Fruit fly (Drosophila melanogaster) whole organism, embryonic: ENCODE measurements around the gene CG31388.

Experiments
- Atf3 ChIP-seq: fragments of 200-800 bp; sonication (Bioruptor generic); optimal IDR thresholded peaks from 3 replicates; lab custom pipeline; 2016; ENCODE audit warnings: missing biosample characterization, missing genetic modification characterization
- CG10321 ChIP-seq: fragments of 200-800 bp; sonication (Bioruptor generic); IDR thresholded peaks from 2 replicates; pipeline ENCODE4 v1.3.6; 2022; ENCODE audit warnings: missing biosample characterization, missing genetic modification characterization
- CG10431 ChIP-seq: fragments of 200-800 bp; sonication (Bioruptor generic); optimal IDR thresholded peaks from 3 replicates; lab custom pipeline; 2018; ENCODE audit warnings: missing biosample characterization, mild to moderate bottlenecking, missing genetic modification characterization
- CG10462 ChIP-seq: fragments of 200-800 bp; sonication (Bioruptor generic); optimal IDR thresholded peaks from 2 replicates; lab custom pipeline; 2016; ENCODE audit warnings: missing biosample characterization, missing genetic modification characterization
- CG11247 ChIP-seq: fragments of 200-800 bp; sonication (Bioruptor generic); IDR thresholded peaks from 2 replicates; pipeline ENCODE4 v1.3.6; 2022; ENCODE audit warnings: missing biosample characterization, missing genetic modification characterization
- CG11456 ChIP-seq: fragments of 200-800 bp; sonication (Bioruptor generic); IDR thresholded peaks from 3 replicates; pipeline ENCODE4 v1.3.6; 2022; ENCODE audit warnings: missing biosample characterization, missing genetic modification characterization
- CG14667 ChIP-seq: fragments of 200-800 bp; sonication (Bioruptor generic); IDR thresholded peaks from 2 replicates; pipeline ENCODE4 v1.3.6; 2022; ENCODE audit warnings: missing biosample characterization, missing genetic modification characterization
- CG1647 ChIP-seq: fragments of 200-800 bp; sonication (Bioruptor generic); optimal IDR thresholded peaks from 3 replicates; lab custom pipeline; 2016; ENCODE audit warnings: missing biosample characterization, missing genetic modification characterization
- CG16779 ChIP-seq: fragments of 200-800 bp; sonication (Bioruptor generic); IDR thresholded peaks from 2 replicates; pipeline ENCODE4 v1.3.6; 2022; ENCODE audit warnings: missing biosample characterization, missing genetic modification characterization
- CG2116 ChIP-seq: fragments of 200-800 bp; sonication (Bioruptor generic); optimal IDR thresholded peaks from 3 replicates; lab custom pipeline; 2018; ENCODE audit warnings: missing biosample characterization, mild to moderate bottlenecking, missing genetic modification characterization
- CG32767 ChIP-seq: fragments of 200-800 bp; sonication (Bioruptor generic); IDR thresholded peaks from 2 replicates; pipeline ENCODE4 v1.3.6; 2022; ENCODE audit warnings: missing biosample characterization, missing genetic modification characterization
- CG32772 ChIP-seq: fragments of 200-800 bp; sonication (Bioruptor generic); IDR thresholded peaks from 2 replicates; pipeline ENCODE4 v1.3.6; 2022; ENCODE audit warnings: missing biosample characterization, missing genetic modification characterization
- CG3407 ChIP-seq: fragments of 200-800 bp; sonication (Bioruptor generic); optimal IDR thresholded peaks from 2 replicates; lab custom pipeline; 2018; ENCODE audit warnings: missing biosample characterization, mild to moderate bottlenecking, missing genetic modification characterization
- CG34422 ChIP-seq: fragments of 200-800 bp; sonication (Bioruptor generic); IDR thresholded peaks from 3 replicates; pipeline ENCODE4 v1.3.6; 2022; ENCODE audit warnings: missing biosample characterization, missing genetic modification characterization
- CG4707 ChIP-seq: fragments of 200-800 bp; sonication (Bioruptor generic); optimal IDR thresholded peaks from 2 replicates; lab custom pipeline; 2018; ENCODE audit warnings: missing biosample characterization, mild to moderate bottlenecking, missing genetic modification characterization, moderate library complexity
- CG6765 ChIP-seq: fragments of 200-800 bp; sonication (Bioruptor generic); optimal IDR thresholded peaks from 3 replicates; lab custom pipeline; 2017; ENCODE audit warnings: missing biosample characterization, mild to moderate bottlenecking, missing genetic modification characterization
- CG7372 ChIP-seq: fragments of 200-800 bp; sonication (Bioruptor generic); IDR thresholded peaks from 2 replicates; pipeline ENCODE4 v1.3.6; 2022; ENCODE audit warnings: missing biosample characterization, missing genetic modification characterization
- CG8281 ChIP-seq: fragments of 200-800 bp; sonication (Bioruptor generic); optimal IDR thresholded peaks from 2 replicates; lab custom pipeline; 2018; ENCODE audit warnings: missing biosample characterization, mild to moderate bottlenecking, missing genetic modification characterization, moderate library complexity
- CG8478 ChIP-seq: fragments of >200 bp; optimal IDR thresholded peaks from 2 replicates; lab custom pipeline; 2018
- CG8944 ChIP-seq: fragments of 200-800 bp; sonication (Bioruptor generic); optimal IDR thresholded peaks from 3 replicates; lab custom pipeline; 2016; ENCODE audit warnings: missing biosample characterization, missing genetic modification characterization
- Dad ChIP-seq: fragments of 200-800 bp; sonication (Bioruptor generic); optimal IDR thresholded peaks from 3 replicates; lab custom pipeline; 2016; ENCODE audit warnings: missing biosample characterization, missing genetic modification characterization
- Ets65A ChIP-seq: fragments of 200-800 bp; sonication (Bioruptor generic); peaks from one replicate; lab custom pipeline; 2016; ENCODE audit warnings: missing biosample characterization, missing genetic modification characterization
- H15 ChIP-seq: fragments of 200-800 bp; sonication (Bioruptor generic); IDR thresholded peaks from 3 replicates; pipeline ENCODE4 v1.3.6; 2022; ENCODE audit warnings: missing biosample characterization, missing genetic modification characterization
- H2.0 ChIP-seq: fragments of 200-800 bp; sonication (Bioruptor generic); IDR thresholded peaks from 2 replicates; pipeline ENCODE4 v1.3.6; 2022; ENCODE audit warnings: missing biosample characterization, missing genetic modification characterization
- Hmx ChIP-seq: fragments of 200-800 bp; sonication (Bioruptor generic); optimal IDR thresholded peaks from 2 replicates; lab custom pipeline; 2016; ENCODE audit warnings: missing biosample characterization, missing genetic modification characterization
- Hr39 ChIP-seq: fragments of >200 bp; optimal IDR thresholded peaks from 2 replicates; lab custom pipeline; 2017
- MBD-R2 ChIP-seq: fragments of 200-800 bp; sonication (Bioruptor generic); IDR thresholded peaks from 2 replicates; pipeline ENCODE4 v1.3.6; 2022; ENCODE audit warnings: missing biosample characterization, missing genetic modification characterization
- MESR4 ChIP-seq: fragments of 200-800 bp; sonication (Bioruptor generic); optimal IDR thresholded peaks from 2 replicates; lab custom pipeline; 2018; ENCODE audit warnings: missing biosample characterization, mild to moderate bottlenecking, missing genetic modification characterization, moderate library complexity
- Mrtf ChIP-seq: fragments of 200-800 bp; sonication (Bioruptor generic); IDR thresholded peaks from 3 replicates; pipeline ENCODE4 v1.3.6; 2022; ENCODE audit warnings: missing biosample characterization, missing genetic modification characterization
- Rfx ChIP-seq: fragments of 200-800 bp; sonication (Bioruptor generic); IDR thresholded peaks from 2 replicates; pipeline ENCODE4 v1.3.6; 2022; ENCODE audit warnings: missing biosample characterization, missing genetic modification characterization
- Sox100B ChIP-seq: fragments of 200-800 bp; sonication (Bioruptor generic); optimal IDR thresholded peaks from 3 replicates; lab custom pipeline; 2018; ENCODE audit warnings: missing biosample characterization, mild to moderate bottlenecking, missing genetic modification characterization
- Stat92E ChIP-seq, 3 experiments: fragments of >200 bp in 2 of 3; fragments of 200-800 bp in 1 of 3; sonication (Bioruptor generic) in 1 of 3; optimal IDR thresholded peaks; 2 replicates each; lab custom pipeline; 2017 to 2019; ENCODE audit warnings: missing biosample characterization in 3 of 3, missing genetic modification characterization in 3 of 3, mild to moderate bottlenecking in 1 of 3, moderate library complexity in 1 of 3
- ara ChIP-seq: fragments of 200-800 bp; sonication (Bioruptor generic); IDR thresholded peaks from 2 replicates; pipeline ENCODE4 v1.3.6; 2022; ENCODE audit warnings: missing biosample characterization, missing genetic modification characterization
- ash1 ChIP-seq: fragments of 200-800 bp; sonication (Bioruptor generic); optimal IDR thresholded peaks from 2 replicates; lab custom pipeline; 2018; ENCODE audit warnings: missing biosample characterization, mild to moderate bottlenecking, missing genetic modification characterization
- br ChIP-seq: fragments of >200 bp; optimal IDR thresholded peaks from 2 replicates; lab custom pipeline; 2017
- cg ChIP-seq: fragments of 200-800 bp; sonication (Bioruptor generic); optimal IDR thresholded peaks from 3 replicates; lab custom pipeline; 2019; ENCODE audit warnings: missing biosample characterization, mild to moderate bottlenecking, missing genetic modification characterization, moderate library complexity
- cwo ChIP-seq: fragments of 200-800 bp; sonication (Bioruptor generic); optimal IDR thresholded peaks from 3 replicates; lab custom pipeline; 2017; ENCODE audit warnings: missing biosample characterization, missing genetic modification characterization, mild to moderate bottlenecking, moderate library complexity, missing genetic modification reagents
- dm ChIP-seq: fragments of 200-800 bp; sonication (Bioruptor generic); optimal IDR thresholded peaks from 3 replicates; lab custom pipeline; 2016; ENCODE audit warnings: missing biosample characterization, missing genetic modification characterization
- fd3F ChIP-seq: fragments of 200-800 bp; sonication (Bioruptor generic); optimal IDR thresholded peaks from 2 replicates; lab custom pipeline; 2018; ENCODE audit warnings: missing biosample characterization, mild to moderate bottlenecking, missing genetic modification characterization, moderate library complexity
- gcm2 ChIP-seq: fragments of 200-800 bp; sonication (Bioruptor generic); optimal IDR thresholded peaks from 2 replicates; lab custom pipeline; 2016; ENCODE audit warnings: missing biosample characterization, missing genetic modification characterization
- gt ChIP-seq: fragments of 200-800 bp; sonication (Bioruptor generic); IDR thresholded peaks from 2 replicates; pipeline ENCODE4 v1.3.6; 2022; ENCODE audit warnings: missing biosample characterization, missing genetic modification characterization
- ind ChIP-seq: fragments of 200-800 bp; sonication (Bioruptor generic); optimal IDR thresholded peaks from 3 replicates; lab custom pipeline; 2016; ENCODE audit warnings: missing biosample characterization, missing genetic modification characterization
- mam ChIP-seq: fragments of 200-800 bp; sonication (Bioruptor generic); optimal IDR thresholded peaks from 3 replicates; lab custom pipeline; 2016; ENCODE audit warnings: missing biosample characterization, missing genetic modification characterization
- nom ChIP-seq: fragments of 200-800 bp; sonication (Bioruptor generic); optimal IDR thresholded peaks from 2 replicates; lab custom pipeline; 2017; ENCODE audit warnings: missing biosample characterization, missing genetic modification characterization, mild to moderate bottlenecking, moderate library complexity, missing genetic modification reagents
- oc ChIP-seq: fragments of 200-800 bp; sonication (Bioruptor generic); optimal IDR thresholded peaks from 2 replicates; lab custom pipeline; 2018; ENCODE audit warnings: missing biosample characterization, mild to moderate bottlenecking, missing genetic modification characterization, moderate library complexity
- odd ChIP-seq: fragments of 200-800 bp; sonication (Bioruptor generic); optimal IDR thresholded peaks from 2 replicates; lab custom pipeline; 2017; ENCODE audit warnings: missing biosample characterization, mild to moderate bottlenecking, missing genetic modification characterization
- pfk ChIP-seq: fragments of 200-800 bp; sonication (Bioruptor generic); optimal IDR thresholded peaks from 2 replicates; lab custom pipeline; 2018; ENCODE audit warnings: missing biosample characterization, mild to moderate bottlenecking, missing genetic modification characterization, moderate library complexity
- repo ChIP-seq: fragments of 200-800 bp; sonication (Bioruptor generic); optimal IDR thresholded peaks from 2 replicates; lab custom pipeline; 2016; ENCODE audit warnings: missing biosample characterization, missing genetic modification characterization
- tap ChIP-seq: fragments of 200-800 bp; optimal IDR thresholded peaks from 3 replicates; lab custom pipeline; 2019; ENCODE audit warnings: missing biosample characterization, mild to moderate bottlenecking, missing genetic modification characterization, moderate library complexity
- trem ChIP-seq: fragments of 200-800 bp; optimal IDR thresholded peaks from 3 replicates; lab custom pipeline; 2019; ENCODE audit warnings: missing biosample characterization, mild to moderate bottlenecking, missing genetic modification characterization, moderate library complexity
- vvl ChIP-seq: fragments of 200-800 bp; sonication (Bioruptor generic); IDR thresholded peaks from 2 replicates; pipeline ENCODE4 v1.3.6; 2022; ENCODE audit warnings: missing biosample characterization, missing genetic modification characterization
- wek ChIP-seq: fragments of 200-800 bp; sonication (Bioruptor generic); optimal IDR thresholded peaks from 3 replicates; lab custom pipeline; 2018; ENCODE audit warnings: missing biosample characterization, mild to moderate bottlenecking, missing genetic modification characterization, moderate library complexity
- zfh1 ChIP-seq: fragments of 200-800 bp; sonication (Bioruptor generic); IDR thresholded peaks from 3 replicates; pipeline ENCODE4 v1.3.6; 2022; ENCODE audit warnings: missing biosample characterization, missing genetic modification characterization

Gene CG31388

dm6 chr3R:11226496-11226895 lies 11.1 kb upstream of the CG31388 start, which contains the start of gene CG17726 (continued):
- peak; percentile 98 for TF ChIP-seq H2.0 (GFP tag; lab: Robert Waterston, UW)
- peak; percentile 98 for TF ChIP-seq Rfx (GFP tag; lab: Robert Waterston, UW)
- TF ChIP-seq mam (GFP tag; lab: Kevin White, UChicago) = peak; percentile 90
- peak; percentile 91 for TF ChIP-seq Ets65A (GFP tag; lab: Kevin White, UChicago)
- TF ChIP-seq CG10431 (GFP tag; lab: Kevin White, UChicago) = peak; percentile 91
- peak; percentile 96 for TF ChIP-seq CG14667 (GFP tag; lab: Robert Waterston, UW)
- TF ChIP-seq gt = peak; percentile 94
- TF ChIP-seq CG8478 (lab: Kevin White, UChicago) = no peak
- peak; percentile 99 for TF ChIP-seq vvl (GFP tag; lab: Robert Waterston, UW)
- TF ChIP-seq CG34422 (GFP tag; lab: Robert Waterston, UW) = peak; percentile 98
- TF ChIP-seq odd (GFP tag; lab: Kevin White, UChicago) = peak; percentile 94
- peak; percentile 79 for TF ChIP-seq wek (GFP tag; lab: Kevin White, UChicago)
- peak; percentile 86 for TF ChIP-seq CG10321 (GFP tag; lab: Robert Waterston, UW)
- TF ChIP-seq trem (tag; lab: Kevin White, UChicago) = peak; percentile 99
- peak; percentile 90 for TF ChIP-seq CG16779
- TF ChIP-seq zfh1 (GFP tag; lab: Robert Waterston, UW) = peak; percentile 98
- TF ChIP-seq CG1647 = peak; percentile 80
- peak; percentile 98 for TF ChIP-seq ara
- TF ChIP-seq CG32772 = peak; percentile 98
- peak; percentile 86 for TF ChIP-seq CG2116 (GFP tag; lab: Kevin White, UChicago)
- peak; percentile 89 for TF ChIP-seq CG6765
- peak; percentile 94 for TF ChIP-seq CG3407 (GFP tag; lab: Kevin White, UChicago)
- TF ChIP-seq Stat92E (GFP tag; optimal IDR thresholded peaks at IDR 0.05; lab: Kevin White, UChicago) = peak in 1 of 3 experiments; percentile 94
- no peak for TF ChIP-seq Hr39 (lab: Kevin White, UChicago)
- peak; percentile 67 for TF ChIP-seq MESR4
- peak; percentile 98 for TF ChIP-seq CG32767 (GFP tag; lab: Robert Waterston, UW)
- TF ChIP-seq cg (GFP tag; lab: Kevin White, UChicago) = no peak
- TF ChIP-seq tap (tag; lab: Kevin White, UChicago) = peak; percentile 98
- peak; percentile 86 for TF ChIP-seq Atf3
- TF ChIP-seq CG4707 (GFP tag; lab: Kevin White, UChicago) = peak; percentile 92
- peak; percentile 93 for TF ChIP-seq nom (GFP tag; lab: Kevin White, UChicago)
- TF ChIP-seq Dad (GFP tag; lab: Kevin White, UChicago) = peak; percentile 84
- TF ChIP-seq fd3F (GFP tag; lab: Kevin White, UChicago) = peak; percentile 97
- peak; percentile 99 for TF ChIP-seq MBD-R2 (GFP tag; lab: Robert Waterston, UW)
- TF ChIP-seq CG11247 = peak; percentile 96
- TF ChIP-seq dm (GFP tag; lab: Kevin White, UChicago) = peak; percentile 79
- TF ChIP-seq CG8944 (GFP tag; lab: Kevin White, UChicago) = peak; percentile 87
- TF ChIP-seq ind (GFP tag; lab: Kevin White, UChicago) = peak; percentile 96
- TF ChIP-seq CG8281 (tag; lab: Kevin White, UChicago) = peak; percentile 88
- TF ChIP-seq ash1 (GFP tag; lab: Kevin White, UChicago) = peak; percentile 9
- peak; percentile 97 for TF ChIP-seq H15
- TF ChIP-seq cwo (GFP tag; lab: Kevin White, UChicago) = peak; percentile 89
- peak; percentile 98 for TF ChIP-seq oc
- TF ChIP-seq gcm2 (GFP tag; lab: Kevin White, UChicago) = peak; percentile 69
- peak; percentile 84 for TF ChIP-seq Hmx (GFP tag; lab: Kevin White, UChicago)
- peak; percentile 97 for TF ChIP-seq CG7372 (GFP tag; lab: Robert Waterston, UW)
- no peak for TF ChIP-seq pfk (GFP tag; lab: Kevin White, UChicago)
- peak; percentile 96 for TF ChIP-seq CG10462 (GFP tag; lab: Kevin White, UChicago)
- TF ChIP-seq Mrtf (GFP tag; lab: Robert Waterston, UW) = peak; percentile 96
- TF ChIP-seq Sox100B (GFP tag; lab: Kevin White, UChicago) = no peak
- TF ChIP-seq br (lab: Kevin White, UChicago) = no peak
- TF ChIP-seq repo (GFP tag; lab: Kevin White, UChicago) = peak; percentile 76
- peak; percentile 97 for TF ChIP-seq CG11456 (GFP tag; lab: Robert Waterston, UW)
